Worm (Caenorhabditis elegans) whole organism, L1 larva: ENCODE measurements around the gene ule-2.
A peak's percentile ranks its signal among the peaks of the same experiment; 100 is the strongest.

Source experiments
- C04F5.9 ChIP-seq: sonication (generic microtip); optimal IDR thresholded peaks from 2 replicates; lab custom pipeline; 2016; ENCODE audit warnings: missing genetic modification characterization, missing compliant biosample characterization
- C16A3.4 ChIP-seq: fragments of 150-350 bp; optimal IDR thresholded peaks from 2 replicates; lab custom pipeline; 2014; ENCODE audit warnings: missing biosample characterization, missing genetic modification characterization
- C34B4.2 ChIP-seq: sonication (generic microtip); optimal IDR thresholded peaks from 2 replicates; lab custom pipeline; 2017; ENCODE audit warnings: mild to moderate bottlenecking, missing genetic modification characterization, missing compliant biosample characterization
- Y116A8C.19 ChIP-seq: sonication (generic microtip); optimal IDR thresholded peaks from 2 replicates; lab custom pipeline; 2016; ENCODE audit warnings: missing compliant biosample characterization, missing genetic modification characterization, borderline replicate concordance
- alr-1 ChIP-seq: fragments of 200-800 bp; sonication (Bioruptor generic); optimal IDR thresholded peaks from 2 replicates; lab custom pipeline; 2018; ENCODE audit warnings: borderline replicate concordance, mild to moderate bottlenecking, missing genetic modification characterization, missing compliant biosample characterization
- aly-2 ChIP-seq: fragments of 150-350 bp; optimal IDR thresholded peaks from 2 replicates; lab custom pipeline; 2014; ENCODE audit warnings: missing biosample characterization, missing genetic modification characterization
- blmp-1 ChIP-seq: fragments of 150-350 bp; optimal IDR thresholded peaks from 2 replicates; lab custom pipeline; 2014; ENCODE audit warnings: missing biosample characterization, missing genetic modification characterization
- ceh-82 ChIP-seq, 3 experiments: fragments of 150-350 bp in 1 of 3; sonication (generic microtip) in 2 of 3; optimal IDR thresholded peaks; 2 replicates each; lab custom pipeline; 2014 to 2017; ENCODE audit warnings: missing biosample characterization in 3 of 3, missing genetic modification characterization in 3 of 3
- ceh-88 ChIP-seq: fragments of 200-800 bp; sonication (Bioruptor generic); IDR thresholded peaks from 2 replicates; pipeline ENCODE4 v1.3.6; 2022; ENCODE audit warnings: missing genetic modification characterization, missing compliant biosample characterization
- ces-1 ChIP-seq: fragments of 150-350 bp; optimal IDR thresholded peaks from 2 replicates; lab custom pipeline; 2014; ENCODE audit warnings: missing biosample characterization, missing genetic modification reagents, missing genetic modification characterization
- dsc-1 ChIP-seq: sonication (generic microtip); optimal IDR thresholded peaks from 2 replicates; lab custom pipeline; 2016; ENCODE audit warnings: mild to moderate bottlenecking, missing genetic modification characterization, missing compliant biosample characterization
- efl-1 ChIP-seq, 4 experiments: fragments of 150-350 bp; optimal IDR thresholded peaks in 3 of 4; peaks in 1 of 4; 1 replicate in 1 of 4; 2 replicates in 3 of 4; lab custom pipeline; 2014; ENCODE audit warnings: missing biosample characterization in 2 of 4, missing genetic modification characterization in 2 of 4, missing genetic modification reagents in 2 of 4
- efl-3 ChIP-seq: fragments of 200-800 bp; sonication (Bioruptor generic); optimal IDR thresholded peaks from 2 replicates; lab custom pipeline; 2018; ENCODE audit warnings: mild to moderate bottlenecking, missing genetic modification characterization, missing compliant biosample characterization
- egl-27 ChIP-seq, 2 experiments: fragments of 150-350 bp in 1 of 2; sonication (generic microtip); optimal IDR thresholded peaks; 3 replicates each; lab custom pipeline; 2017 to 2018; ENCODE audit warnings: missing biosample characterization in 2 of 2, missing genetic modification characterization in 2 of 2, missing genetic modification reagents in 2 of 2
- elt-2 ChIP-seq: sonication (generic microtip); optimal IDR thresholded peaks from 2 replicates; lab custom pipeline; 2016; ENCODE audit warnings: missing genetic modification characterization, mild to moderate bottlenecking, inconsistent platforms, missing compliant biosample characterization, missing genetic modification reagents
- elt-3 ChIP-seq, 6 experiments: fragments of 150-350 bp in 1 of 6; sonication (generic microtip); optimal IDR thresholded peaks; 2 replicates each; lab custom pipeline; 2017 to 2018; ENCODE audit warnings: missing biosample characterization in 6 of 6, missing genetic modification characterization in 6 of 6, inconsistent platforms in 1 of 6
- ets-5 ChIP-seq: fragments of 200-800 bp; sonication (Bioruptor generic); IDR thresholded peaks from 2 replicates; pipeline ENCODE4 v1.3.6; 2022; ENCODE audit warnings: missing genetic modification characterization, missing compliant biosample characterization
- fkh-10 ChIP-seq: sonication (generic microtip); optimal IDR thresholded peaks from 2 replicates; lab custom pipeline; 2017; ENCODE audit warnings: missing biosample characterization, missing genetic modification reagents, missing genetic modification characterization
- fos-1 ChIP-seq: fragments of 150-350 bp; optimal IDR thresholded peaks from 2 replicates; lab custom pipeline; 2014; ENCODE audit warnings: missing biosample characterization, missing genetic modification characterization
- grh-1 ChIP-seq: fragments of 200-800 bp; sonication (Bioruptor generic); IDR thresholded peaks from 2 replicates; pipeline ENCODE4 v1.3.6; 2022; ENCODE audit warnings: missing genetic modification reagents, missing genetic modification characterization, missing compliant biosample characterization
- irx-1 ChIP-seq: sonication (generic microtip); optimal IDR thresholded peaks from 2 replicates; lab custom pipeline; 2016; ENCODE audit warnings: missing genetic modification characterization, missing compliant biosample characterization
- lin-13 ChIP-seq: fragments of 150-350 bp; optimal IDR thresholded peaks from 2 replicates; lab custom pipeline; 2014; ENCODE audit warnings: missing biosample characterization, missing genetic modification reagents, missing genetic modification characterization
- lin-14 ChIP-seq: fragments of 200-800 bp; sonication (Bioruptor generic); optimal IDR thresholded peaks from 2 replicates; lab custom pipeline; 2018; ENCODE audit warnings: mild to moderate bottlenecking, missing genetic modification characterization, moderate library complexity, missing compliant biosample characterization
- lir-3 ChIP-seq: sonication (generic microtip); optimal IDR thresholded peaks from 2 replicates; lab custom pipeline; 2016; ENCODE audit warnings: mild to moderate bottlenecking, missing genetic modification characterization, moderate library complexity, missing compliant biosample characterization; ENCODE audit not compliant: poor library complexity
- lsy-2 ChIP-seq, 2 experiments: fragments of 150-350 bp; optimal IDR thresholded peaks; 2 replicates each; lab custom pipeline; 2014; ENCODE audit warnings: missing biosample characterization in 2 of 2, missing genetic modification characterization in 2 of 2
- mdl-1 ChIP-seq, 2 experiments: fragments of 150-350 bp; optimal IDR thresholded peaks; 2 replicates each; lab custom pipeline; 2014 to 2017; ENCODE audit warnings: missing biosample characterization in 2 of 2, missing genetic modification characterization in 2 of 2, inconsistent platforms in 1 of 2
- nhr-12 ChIP-seq: sonication (generic microtip); optimal IDR thresholded peaks from 2 replicates; lab custom pipeline; 2017; ENCODE audit warnings: missing biosample characterization, missing genetic modification characterization
- nhr-19 ChIP-seq: fragments of 200-800 bp; sonication (Bioruptor generic); conservative IDR thresholded peaks from 2 replicates; pipeline ENCODE4 v1.3.6; 2022; ENCODE audit warnings: missing genetic modification characterization, missing compliant biosample characterization
- nhr-20 ChIP-seq: sonication (generic microtip); optimal IDR thresholded peaks from 2 replicates; lab custom pipeline; 2016; ENCODE audit warnings: mild to moderate bottlenecking, missing genetic modification characterization, missing compliant biosample characterization
- nhr-28 ChIP-seq: fragments of 150-350 bp; optimal IDR thresholded peaks from 2 replicates; lab custom pipeline; 2014; ENCODE audit warnings: missing biosample characterization, missing genetic modification characterization
- nhr-77 ChIP-seq: fragments of 150-350 bp; optimal IDR thresholded peaks from 2 replicates; lab custom pipeline; 2014; ENCODE audit warnings: missing biosample characterization, missing genetic modification characterization
- nhr-85 ChIP-seq: sonication (generic microtip); peaks from one replicate; lab custom pipeline; 2016; ENCODE audit warnings: missing genetic modification characterization, inconsistent platforms, missing compliant biosample characterization
- nhr-90 ChIP-seq: sonication (generic microtip); optimal IDR thresholded peaks from 2 replicates; lab custom pipeline; 2016; ENCODE audit warnings: mild to moderate bottlenecking, missing genetic modification characterization, missing compliant biosample characterization; ENCODE audit not compliant: poor library complexity
- pax-3 ChIP-seq: fragments of 200-800 bp; sonication (Bioruptor generic); optimal IDR thresholded peaks from 2 replicates; lab custom pipeline; 2018; ENCODE audit warnings: mild to moderate bottlenecking, missing genetic modification characterization, moderate library complexity, missing compliant biosample characterization
- pqm-1 ChIP-seq: sonication (generic microtip); optimal IDR thresholded peaks from 3 replicates; lab custom pipeline; 2017; ENCODE audit warnings: missing biosample characterization, missing genetic modification characterization
- rnt-1 ChIP-seq: sonication (generic microtip); optimal IDR thresholded peaks from 2 replicates; lab custom pipeline; 2016; ENCODE audit warnings: mild to moderate bottlenecking, missing genetic modification characterization, moderate library complexity, missing compliant biosample characterization
- swsn-7 ChIP-seq: sonication (generic microtip); optimal IDR thresholded peaks from 2 replicates; lab custom pipeline; 2016; ENCODE audit warnings: missing genetic modification characterization, missing compliant biosample characterization
- tbx-2 ChIP-seq: sonication (generic microtip); optimal IDR thresholded peaks from 2 replicates; lab custom pipeline; 2016; ENCODE audit warnings: missing genetic modification characterization, missing compliant biosample characterization
- tlp-1 ChIP-seq: fragments of 150-350 bp; optimal IDR thresholded peaks from 2 replicates; lab custom pipeline; 2014; ENCODE audit warnings: missing biosample characterization, missing genetic modification characterization
- unc-130 ChIP-seq: fragments of 150-350 bp; optimal IDR thresholded peaks from 2 replicates; lab custom pipeline; 2017; ENCODE audit warnings: missing biosample characterization, missing genetic modification characterization, inconsistent platforms
- unc-62 ChIP-seq: fragments of 150-350 bp; optimal IDR thresholded peaks from 2 replicates; lab custom pipeline; 2014; ENCODE audit warnings: missing biosample characterization, missing genetic modification reagents, missing genetic modification characterization
- unc-86 ChIP-seq: sonication (generic microtip); optimal IDR thresholded peaks from 2 replicates; lab custom pipeline; 2016; ENCODE audit warnings: missing genetic modification characterization, missing compliant biosample characterization
- unc-98 ChIP-seq: fragments of 200-800 bp; sonication (Bioruptor generic); IDR thresholded peaks from 2 replicates; pipeline ENCODE4 v1.3.6; 2022; ENCODE audit warnings: missing genetic modification characterization, missing compliant biosample characterization
- xbp-1 ChIP-seq: sonication (generic microtip); optimal IDR thresholded peaks from 2 replicates; lab custom pipeline; 2016; ENCODE audit warnings: missing genetic modification characterization, missing compliant biosample characterization
- zip-4 ChIP-seq: fragments of 200-800 bp; sonication (Bioruptor generic); optimal IDR thresholded peaks from 2 replicates; lab custom pipeline; 2018; ENCODE audit warnings: mild to moderate bottlenecking, missing genetic modification characterization, moderate library complexity, missing compliant biosample characterization
- ztf-11 ChIP-seq, 2 experiments: sonication (generic microtip); optimal IDR thresholded peaks; 2 replicates each; lab custom pipeline; 2016 to 2017; ENCODE audit warnings: missing genetic modification characterization in 2 of 2, missing biosample characterization in 1 of 2, missing compliant biosample characterization in 1 of 2
- ztf-4 ChIP-seq: fragments of 150-350 bp; optimal IDR thresholded peaks from 2 replicates; lab custom pipeline; 2014; ENCODE audit warnings: missing biosample characterization, missing genetic modification characterization

ule-2 gene

DNA sequence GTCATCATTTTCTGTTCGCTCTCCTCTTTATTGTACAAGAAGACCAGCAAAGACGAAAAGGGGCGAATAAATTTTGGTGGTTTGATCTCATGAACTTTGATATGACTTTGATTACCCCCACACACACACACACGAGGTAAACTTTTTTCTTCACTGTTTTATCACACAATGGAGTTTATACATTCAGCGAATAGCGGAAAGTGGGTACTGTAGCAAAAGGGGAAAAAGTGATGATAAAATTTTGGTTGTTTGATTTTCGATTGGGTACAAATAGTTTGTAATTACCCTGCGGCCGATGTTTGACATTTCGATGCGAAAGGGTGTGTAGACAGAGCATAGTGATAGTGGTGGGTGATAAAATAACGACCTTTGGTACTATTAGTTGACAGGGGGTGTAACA is 40.7 kb upstream of the ule-2 start (continued):
- TF ChIP-seq lin-14 (GFP tag; lab: Kevin White, UChicago) (peak; percentile 94), lsy-2 (tag; optimal IDR thresholded peaks at IDR 0.05; lab: Kevin White, UChicago) (peak; percentile 76 to 94), egl-27 (tag; optimal IDR thresholded peaks at IDR 0.05; lab: Kevin White, UChicago) (peak; percentile 83 to 87), C16A3.4 (tag; lab: Kevin White, UChicago) (peak; percentile 48), ztf-11 (tag; optimal IDR thresholded peaks at IDR 0.05; lab: Kevin White, UChicago) (no peak), elt-2 (tag; lab: Kevin White, UChicago) (peak; percentile 99), swsn-7 (peak; percentile 27), ceh-88 (GFP tag; lab: Robert Waterston, UW) (peak; percentile 45; the same call in 1 of the 2 replicates), unc-98 (no peak), irx-1 (tag; lab: Kevin White, UChicago) (peak; percentile 65), nhr-77 (tag; lab: Kevin White, UChicago) (peak; percentile 84), ceh-82 (tag; optimal IDR thresholded peaks at IDR 0.05; lab: Kevin White, UChicago) (peak in 1 of 3 experiments; percentile 28), unc-62 (GFP tag; lab: Kevin White, UChicago) (no peak), C34B4.2 (tag; lab: Kevin White, UChicago) (no peak), zip-4 (GFP tag; lab: Kevin White, UChicago) (no peak), tlp-1 (tag; lab: Kevin White, UChicago) (no peak), mdl-1 (tag; optimal IDR thresholded peaks at IDR 0.05; lab: Kevin White, UChicago) (peak; percentile 65 to 90), lin-13 (GFP tag; lab: Kevin White, UChicago) (no peak), nhr-28 (tag; lab: Kevin White, UChicago) (no peak), unc-86 (tag; lab: Kevin White, UChicago) (no peak), fos-1 (tag; lab: Kevin White, UChicago) (peak; percentile 59), grh-1 (GFP tag; lab: Robert Waterston, UW) (peak; percentile 80), nhr-90 (tag; lab: Kevin White, UChicago) (peak; percentile 94), ztf-4 (tag; lab: Kevin White, UChicago) (peak; percentile 71), efl-1 (optimal IDR thresholded peaks at IDR 0.05; lab: Kevin White, UChicago) (peak; percentile 7 to 37), efl-1 (GFP tag; optimal IDR thresholded peaks at IDR 0.05 in 1 of 2; lab: Kevin White, UChicago) (peak in 1 of 2 experiments; percentile 94), xbp-1 (tag; lab: Kevin White, UChicago) (peak; percentile 34), aly-2 (tag; lab: Kevin White, UChicago) (no peak), nhr-19 (GFP tag; lab: Robert Waterston, UW) (peak; percentile 90), pax-3 (tag; lab: Kevin White, UChicago) (peak; percentile 55), alr-1 (tag; lab: Kevin White, UChicago) (no peak)

DNA sequence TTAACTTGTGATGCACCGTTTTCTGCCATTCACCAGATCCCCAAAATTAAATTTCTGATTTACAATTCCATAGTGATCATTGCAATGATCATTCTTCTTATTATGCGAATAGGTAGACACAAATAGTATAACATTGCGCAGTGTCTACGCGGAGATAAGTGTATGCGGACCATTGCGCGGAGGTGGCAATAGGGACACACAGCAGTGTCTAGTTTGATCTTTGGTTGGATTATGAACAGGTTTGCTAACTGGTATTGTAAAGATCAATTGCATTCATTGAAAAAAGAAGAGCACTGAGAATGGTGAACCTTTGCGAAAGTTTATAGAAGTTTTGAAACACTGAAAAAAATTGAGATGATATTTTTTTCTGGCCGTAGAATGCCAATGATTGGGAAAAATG is 35.6 kb upstream of the ule-2 start:
- TF ChIP-seq nhr-85 (tag; lab: Kevin White, UChicago) (peak; percentile 67), blmp-1 (tag; lab: Kevin White, UChicago) (peak; percentile 12), tbx-2 (tag; lab: Kevin White, UChicago) (no peak), mdl-1 (tag; optimal IDR thresholded peaks at IDR 0.05; lab: Kevin White, UChicago) (no peak), dsc-1 (tag; lab: Kevin White, UChicago) (no peak), ztf-11 (tag; optimal IDR thresholded peaks at IDR 0.05; lab: Kevin White, UChicago) (no peak), lir-3 (tag; lab: Kevin White, UChicago) (no peak), nhr-12 (tag; lab: Kevin White, UChicago) (no peak), Y116A8C.19 (tag; lab: Kevin White, UChicago) (no peak), ets-5 (GFP tag; lab: Robert Waterston, UW) (no peak), C34B4.2 (tag; lab: Kevin White, UChicago) (no peak), egl-27 (tag; optimal IDR thresholded peaks at IDR 0.05; lab: Kevin White, UChicago) (no peak), unc-130 (tag; lab: Kevin White, UChicago) (no peak), unc-98 (no peak), nhr-20 (peak; percentile 46), C04F5.9 (tag; lab: Kevin White, UChicago) (no peak), lsy-2 (tag; optimal IDR thresholded peaks at IDR 0.05; lab: Kevin White, UChicago) (no peak), zip-4 (GFP tag; lab: Kevin White, UChicago) (no peak), ces-1 (no peak), rnt-1 (tag; lab: Kevin White, UChicago) (no peak), elt-2 (tag; lab: Kevin White, UChicago) (no peak), xbp-1 (tag; lab: Kevin White, UChicago) (no peak), pqm-1 (tag; lab: Kevin White, UChicago) (no peak), elt-3 (tag; optimal IDR thresholded peaks at IDR 0.05; lab: Kevin White, UChicago) (peak in 1 of 6 experiments; percentile 55), fkh-10 (GFP tag; lab: Kevin White, UChicago) (no peak), efl-3 (GFP tag; lab: Kevin White, UChicago) (no peak), pax-3 (tag; lab: Kevin White, UChicago) (no peak)
